Fruit fly (Drosophila melanogaster) whole organism, adult: Measurements from ENCODE around the gene Mau2.

Experiments used
- CG11617 ChIP-seq: fragments of 200-800 bp; sonication (Bioruptor generic); optimal IDR thresholded peaks from 2 replicates; lab custom pipeline; 2017; ENCODE audit warnings: mild to moderate bottlenecking, missing biosample characterization, missing genetic modification reagents, missing genetic modification characterization
- CG14711 ChIP-seq: fragments of 200-800 bp; sonication (Bioruptor generic); optimal IDR thresholded peaks from 2 replicates; lab custom pipeline; 2018; ENCODE audit warnings: missing biosample characterization, mild to moderate bottlenecking, missing genetic modification characterization, moderate library complexity
- CG1620 ChIP-seq: fragments of 200-800 bp; sonication (Bioruptor generic); optimal IDR thresholded peaks from 2 replicates; lab custom pipeline; 2016; ENCODE audit warnings: missing biosample characterization, missing genetic modification characterization
- CG33017 ChIP-seq: fragments of 200-800 bp; sonication (Bioruptor generic); optimal IDR thresholded peaks from 2 replicates; lab custom pipeline; 2018; ENCODE audit warnings: missing biosample characterization, mild to moderate bottlenecking, missing genetic modification characterization, moderate library complexity
- CG5204 ChIP-seq: fragments of 200-800 bp; sonication (Bioruptor generic); optimal IDR thresholded peaks from 2 replicates; lab custom pipeline; 2016; ENCODE audit warnings: missing biosample characterization, missing genetic modification characterization
- CG7101 ChIP-seq: fragments of 200-800 bp; sonication (Bioruptor generic); optimal IDR thresholded peaks from 2 replicates; lab custom pipeline; 2018; ENCODE audit warnings: missing biosample characterization, mild to moderate bottlenecking, missing genetic modification characterization, moderate library complexity
- Crg-1 ChIP-seq: fragments of 200-800 bp; sonication (Bioruptor generic); optimal IDR thresholded peaks from 2 replicates; lab custom pipeline; 2016; ENCODE audit warnings: missing biosample characterization, missing genetic modification characterization
- Hr96 ChIP-seq: fragments of 200-800 bp; sonication (Bioruptor generic); optimal IDR thresholded peaks from 2 replicates; lab custom pipeline; 2016; ENCODE audit warnings: missing biosample characterization, missing genetic modification characterization
- bab1 ChIP-seq: fragments of 200-800 bp; sonication (Bioruptor generic); optimal IDR thresholded peaks from 3 replicates; lab custom pipeline; 2019; ENCODE audit warnings: missing biosample characterization, mild to moderate bottlenecking, missing genetic modification characterization, moderate library complexity
- cnc ChIP-seq, 2 experiments: fragments of >200 bp; optimal IDR thresholded peaks; 2 replicates each; lab custom pipeline; 2017
- kay ChIP-seq: fragments of 200-800 bp; sonication (Bioruptor generic); peaks from one replicate; lab custom pipeline; 2016; ENCODE audit warnings: missing biosample characterization, missing genetic modification characterization, borderline replicate concordance
- tj ChIP-seq: fragments of 200-800 bp; sonication (Bioruptor generic); optimal IDR thresholded peaks from 3 replicates; lab custom pipeline; 2017; ENCODE audit warnings: missing biosample characterization, mild to moderate bottlenecking, missing genetic modification characterization, moderate library complexity
- toe ChIP-seq: fragments of 200-800 bp; sonication (Bioruptor generic); optimal IDR thresholded peaks from 2 replicates; lab custom pipeline; 2016; ENCODE audit warnings: missing biosample characterization, missing genetic modification characterization

DNA sequence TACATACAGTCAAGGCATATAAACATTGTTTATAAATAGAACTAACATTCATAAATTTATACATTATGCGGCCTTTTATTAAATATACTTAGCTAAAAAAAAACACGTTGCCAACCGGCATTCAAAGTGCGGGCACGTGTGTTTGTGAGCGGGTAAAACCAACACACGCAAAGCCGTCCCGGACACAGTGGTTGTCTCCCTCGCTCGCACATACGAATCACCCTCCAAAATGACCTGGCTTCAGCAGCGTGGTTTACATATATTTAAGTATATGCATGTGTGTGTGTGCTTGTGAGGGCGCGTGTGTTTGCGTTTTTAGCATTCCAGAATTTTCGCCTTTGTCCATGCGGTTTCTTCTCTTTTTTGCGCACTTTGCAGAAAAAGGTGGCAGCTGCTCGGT lies 34.4 kb downstream of the Mau2 start:
- TF ChIP-seq CG11617 (GFP tag; lab: Kevin White, UChicago) (no peak), bab1 (GFP tag; lab: Kevin White, UChicago) (no peak), tj (GFP tag; lab: Kevin White, UChicago) (peak; percentile 80), CG14711 (no peak), CG1620 (GFP tag; lab: Kevin White, UChicago) (no peak), Hr96 (GFP tag; lab: Kevin White, UChicago) (peak; percentile 38), CG33017 (tag; lab: Kevin White, UChicago) (no peak), kay (GFP tag; lab: Kevin White, UChicago) (no peak), cnc (optimal IDR thresholded peaks at IDR 0.05; lab: Kevin White, UChicago) (no peak), Crg-1 (no peak), CG5204 (GFP tag; lab: Kevin White, UChicago) (peak; percentile 29), CG7101 (tag; lab: Kevin White, UChicago) (no peak), toe (GFP tag; lab: Kevin White, UChicago) (no peak)
